Fruit fly (Drosophila melanogaster) whole organism, embryonic: ENCODE data around the gene dsx-c73A.

ENCODE experiments used
- CG32772 ChIP-seq: fragments of 200-800 bp; sonication (Bioruptor generic); IDR thresholded peaks from 2 replicates; pipeline ENCODE4 v1.3.6; 2022; ENCODE audit warnings: missing biosample characterization, missing genetic modification characterization
- CoRest ChIP-seq: fragments of 200-800 bp; sonication (Bioruptor generic); optimal IDR thresholded peaks from 3 replicates; lab custom pipeline; 2018; ENCODE audit warnings: missing biosample characterization, mild to moderate bottlenecking, missing genetic modification characterization, moderate library complexity
- Dad ChIP-seq: fragments of 200-800 bp; sonication (Bioruptor generic); optimal IDR thresholded peaks from 3 replicates; lab custom pipeline; 2016; ENCODE audit warnings: missing biosample characterization, missing genetic modification characterization
- gem ChIP-seq: fragments of 200-800 bp; sonication (Bioruptor generic); optimal IDR thresholded peaks from 2 replicates; lab custom pipeline; 2019; ENCODE audit warnings: missing biosample characterization, mild to moderate bottlenecking, missing genetic modification characterization, moderate library complexity

DNA sequence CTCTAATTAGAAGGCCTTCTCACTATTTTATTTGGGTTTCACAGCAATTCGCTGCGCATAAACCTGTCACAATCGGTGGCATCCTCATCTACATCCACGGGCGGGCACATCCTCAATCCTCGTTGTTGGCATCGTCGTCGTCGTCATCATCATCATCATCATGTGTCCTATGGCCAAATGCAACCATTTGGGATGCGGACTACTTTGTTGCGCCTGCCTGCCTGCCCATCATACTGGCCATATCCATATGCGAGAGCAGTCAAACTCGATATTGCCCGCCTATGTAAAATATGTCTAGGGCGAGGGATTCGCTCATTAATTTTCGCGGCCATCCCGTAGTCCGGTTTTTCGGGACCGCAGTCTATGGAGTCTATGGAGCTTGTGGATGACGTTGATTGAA, 14.5 kb downstream of the dsx-c73A start:
- TF ChIP-seq CG32772 (GFP tag; lab: Robert Waterston, UW) (no peak), gem (tag; lab: Kevin White, UChicago) (no peak), CoRest (no peak), Dad (GFP tag; lab: Kevin White, UChicago) (no peak)
